Fruit fly (Drosophila melanogaster): ENCODE results near the gene sog.
A peak's percentile ranks its signal among the peaks of the same experiment; 100 is the strongest.

Gene sog

dm6 chrX:15615426-15615825 lies 17.8 kb downstream of the sog start (continued):
- peak; percentile 30 for TF ChIP-seq lilli (GFP tag; optimal IDR thresholded peaks at IDR 0.05)
- peak; percentile 75 for TF ChIP-seq Drgx (GFP tag; IDR thresholded peaks at IDR 0.05)
- no peak for TF ChIP-seq CG3995 (GFP tag; optimal IDR thresholded peaks at IDR 0.05)
- TF ChIP-seq E2f1 (GFP tag; IDR thresholded peaks at IDR 0.05): no peak
- TF ChIP-seq ap (GFP tag; IDR thresholded peaks at IDR 0.05): peak; percentile 13; the same call in 1 of the 2 replicates
- TF ChIP-seq peb (GFP tag; IDR thresholded peaks at IDR 0.05): 0 out of 2 replicates have a peak, but pooled peaks have one; percentile 27
- peak; percentile 30 for TF ChIP-seq CG12155 (GFP tag; optimal IDR thresholded peaks at IDR 0.05)
- no peak for TF ChIP-seq Myb (GFP tag; optimal IDR thresholded peaks at IDR 0.05)
- TF ChIP-seq ftz-f1 (GFP tag; optimal IDR thresholded peaks at IDR 0.05): no peak
- TF ChIP-seq CG11695 (GFP tag; IDR thresholded peaks at IDR 0.05): peak; percentile 58; the same call in 1 of the 3 replicates
- TF ChIP-seq CG6272 (GFP tag; IDR thresholded peaks at IDR 0.05): no peak
- TF ChIP-seq so (GFP tag; IDR thresholded peaks at IDR 0.05): peak; percentile 70; the same call in 2 of the 3 replicates
- TF ChIP-seq Atf3 (GFP tag; optimal IDR thresholded peaks at IDR 0.05): no peak
- TF ChIP-seq NC2α (GFP tag; optimal IDR thresholded peaks at IDR 0.05): no peak
- peak; percentile 26 for TF ChIP-seq CG18764 (GFP tag; optimal IDR thresholded peaks at IDR 0.05)
- TF ChIP-seq CG5180 (GFP tag; optimal IDR thresholded peaks at IDR 0.05): no peak
- no peak for TF ChIP-seq pan (optimal IDR thresholded peaks at IDR 0.05)
- peak in 1 of 2 experiments; percentile 70 for TF ChIP-seq pan (GFP tag; optimal IDR thresholded peaks at IDR 0.05 in 1 of 2, IDR thresholded peaks at IDR 0.05 in 1 of 2)
- peak; percentile 60 for TF ChIP-seq CG30403 (GFP tag; optimal IDR thresholded peaks at IDR 0.05)
- TF ChIP-seq lmd (GFP tag; IDR thresholded peaks at IDR 0.05): peak; percentile 51
- peak; percentile 27 for TF ChIP-seq CG2120 (GFP tag; optimal IDR thresholded peaks at IDR 0.05)
- TF ChIP-seq slou (GFP tag; optimal IDR thresholded peaks at IDR 0.05): no peak
- TF ChIP-seq CG2712 (tag; optimal IDR thresholded peaks at IDR 0.05): peak; percentile 79
- peak; percentile 20 for TF ChIP-seq NC2β (GFP tag; optimal IDR thresholded peaks at IDR 0.05)
- no peak for TF ChIP-seq CG4404 (GFP tag; IDR thresholded peaks at IDR 0.05)
- TF ChIP-seq CG10462 (GFP tag; optimal IDR thresholded peaks at IDR 0.05): peak; percentile 4
- TF ChIP-seq CG31365 (tag; optimal IDR thresholded peaks at IDR 0.05): no peak
- TF ChIP-seq CG33557 (GFP tag; optimal IDR thresholded peaks at IDR 0.05): peak; percentile 15
- peak; percentile 44; the same call in 1 of the 2 replicates for TF ChIP-seq slbo (GFP tag; IDR thresholded peaks at IDR 0.05)
- no peak for TF ChIP-seq CG34224 (GFP tag; IDR thresholded peaks at IDR 0.05; ENCODE audit: partially characterized antibody)
- TF ChIP-seq sisA (GFP tag; IDR thresholded peaks at IDR 0.05): peak; percentile 65
- TF ChIP-seq bab2 (GFP tag; optimal IDR thresholded peaks at IDR 0.05): peak; percentile 30
- TF ChIP-seq bsh (GFP tag; optimal IDR thresholded peaks at IDR 0.05): peak in 1 of 2 experiments; percentile 78
- no peak for TF ChIP-seq CG6765 (GFP tag; optimal IDR thresholded peaks at IDR 0.05)
- TF ChIP-seq bigmax (GFP tag; optimal IDR thresholded peaks at IDR 0.05): no peak
- peak; percentile 76 for TF ChIP-seq CG7839 (tag; optimal IDR thresholded peaks at IDR 0.05)
- no peak for TF ChIP-seq bbx (GFP tag; IDR thresholded peaks at IDR 0.05; ENCODE audit: partially characterized antibody)
- no peak for TF ChIP-seq Taf1 (GFP tag; IDR thresholded peaks at IDR 0.05)
- TF ChIP-seq cato (GFP tag; optimal IDR thresholded peaks at IDR 0.05; ENCODE audit: borderline replicate concordance): no peak
- TF ChIP-seq CG5245 (GFP tag; optimal IDR thresholded peaks at IDR 0.05): peak; percentile 7
- no peak for TF ChIP-seq MBD-R2 (GFP tag; IDR thresholded peaks at IDR 0.05)
- TF ChIP-seq Antp (GFP tag; optimal IDR thresholded peaks at IDR 0.05): no peak
- no peak for TF ChIP-seq gce (GFP tag; IDR thresholded peaks at IDR 0.05)
- peak; percentile 20 for TF ChIP-seq BtbVII (GFP tag; optimal IDR thresholded peaks at IDR 0.05)
- TF ChIP-seq kah (GFP tag; optimal IDR thresholded peaks at IDR 0.05): peak; percentile 11
- no peak for TF ChIP-seq CG9932 (GFP tag; IDR thresholded peaks at IDR 0.05)
- TF ChIP-seq jigr1 (GFP tag; IDR thresholded peaks at IDR 0.05): no peak
- peak; percentile 64 for TF ChIP-seq CG13424 (tag; optimal IDR thresholded peaks at IDR 0.05)
- peak; percentile 39 for TF ChIP-seq CG10209 (GFP tag; optimal IDR thresholded peaks at IDR 0.05)
- TF ChIP-seq CG4328 (GFP tag; optimal IDR thresholded peaks at IDR 0.05): no peak
- peak; percentile 29 for TF ChIP-seq Fer1 (GFP tag; optimal IDR thresholded peaks at IDR 0.05)
- no peak for TF ChIP-seq ssp (GFP tag; IDR thresholded peaks at IDR 0.05)
